Worm (Caenorhabditis elegans) whole organism, L4 larva: ENCODE results near the gene hpo-30.

ENCODE experiments used
- F10B5.3 ChIP-seq: sonication (generic microtip); optimal IDR thresholded peaks from 2 replicates; lab custom pipeline; 2016; ENCODE audit warnings: mild to moderate bottlenecking, missing genetic modification characterization, missing compliant biosample characterization
- F26F4.8 ChIP-seq: fragments of 200-800 bp; sonication (Bioruptor generic); conservative IDR thresholded peaks from 2 replicates; pipeline ENCODE4 v1.3.6; 2022; ENCODE audit warnings: missing genetic modification characterization, missing compliant biosample characterization
- F44E2.7 ChIP-seq: fragments of 200-800 bp; sonication (Bioruptor generic); IDR thresholded peaks from 2 replicates; pipeline ENCODE4 v2.1.2; 2022; ENCODE audit warnings: missing genetic modification characterization, missing compliant biosample characterization
- Y48G9A.11 ChIP-seq: fragments of 200-800 bp; sonication (Bioruptor generic); IDR thresholded peaks from 2 replicates; pipeline ENCODE4 v1.3.6; 2022; ENCODE audit warnings: missing genetic modification reagents, missing genetic modification characterization, missing compliant biosample characterization
- ZK337.2 ChIP-seq: fragments of 200-800 bp; sonication (Bioruptor generic); IDR thresholded peaks from 2 replicates; pipeline ENCODE4 v1.3.6; 2022; ENCODE audit warnings: missing genetic modification reagents, missing genetic modification characterization, missing compliant biosample characterization
- ZK546.5 ChIP-seq, 2 experiments: sonication (generic microtip); optimal IDR thresholded peaks; 2 replicates each; lab custom pipeline; 2017; ENCODE audit warnings: missing biosample characterization in 2 of 2, missing genetic modification characterization in 2 of 2
- aly-2 ChIP-seq: sonication (generic microtip); optimal IDR thresholded peaks from 2 replicates; lab custom pipeline; 2018; ENCODE audit warnings: missing biosample characterization, missing genetic modification characterization
- arid-1 ChIP-seq: fragments of 200-800 bp; sonication (Bioruptor generic); conservative IDR thresholded peaks from 2 replicates; pipeline ENCODE4 v1.3.6; 2022; ENCODE audit warnings: missing genetic modification reagents, missing genetic modification characterization, missing compliant biosample characterization
- attf-4 ChIP-seq: sonication (generic microtip); optimal IDR thresholded peaks from 3 replicates; lab custom pipeline; 2017; ENCODE audit warnings: missing biosample characterization, missing genetic modification characterization
- ceh-20 ChIP-seq: fragments of 200-800 bp; sonication (Bioruptor generic); IDR thresholded peaks from 2 replicates; pipeline ENCODE4 v1.3.6; 2022; ENCODE audit warnings: missing genetic modification reagents, missing genetic modification characterization, missing compliant biosample characterization
- ceh-32 ChIP-seq: sonication (generic microtip); optimal IDR thresholded peaks from 2 replicates; lab custom pipeline; 2016; ENCODE audit warnings: mild to moderate bottlenecking, missing genetic modification characterization, missing compliant biosample characterization; ENCODE audit not compliant: poor library complexity
- ceh-82 ChIP-seq: sonication (generic microtip); optimal IDR thresholded peaks from 2 replicates; lab custom pipeline; 2017; ENCODE audit warnings: missing biosample characterization, missing genetic modification characterization
- ces-1 ChIP-seq: fragments of 150-350 bp; sonication (generic microtip); optimal IDR thresholded peaks from 4 replicates; lab custom pipeline; 2014; ENCODE audit warnings: missing biosample characterization, missing genetic modification reagents, missing genetic modification characterization
- ctbp-1 ChIP-seq: fragments of 200-800 bp; sonication (Bioruptor generic); IDR thresholded peaks from 2 replicates; pipeline ENCODE4 v1.3.6; 2022; ENCODE audit warnings: missing genetic modification reagents, missing genetic modification characterization, missing compliant biosample characterization
- dmd-6 ChIP-seq: fragments of 200-800 bp; sonication (Bioruptor generic); IDR thresholded peaks from 2 replicates; pipeline ENCODE4 v1.3.6; 2022; ENCODE audit warnings: missing genetic modification reagents, missing genetic modification characterization, missing compliant biosample characterization
- dmd-9 ChIP-seq: fragments of 200-800 bp; sonication (Bioruptor generic); IDR thresholded peaks from 2 replicates; pipeline ENCODE4 v1.3.6; 2022; ENCODE audit warnings: missing genetic modification reagents, missing genetic modification characterization, missing compliant biosample characterization
- egl-43 ChIP-seq: fragments of 200-800 bp; sonication (Bioruptor generic); IDR thresholded peaks from 2 replicates; pipeline ENCODE4 v1.3.6; 2022; ENCODE audit warnings: missing genetic modification reagents, missing genetic modification characterization, missing compliant biosample characterization
- hlh-11 ChIP-seq: fragments of 200-800 bp; sonication (Bioruptor generic); optimal IDR thresholded peaks from 2 replicates; lab custom pipeline; 2018; ENCODE audit warnings: mild to moderate bottlenecking, missing genetic modification characterization, missing compliant biosample characterization
- hlh-30 ChIP-seq: sonication (generic microtip); optimal IDR thresholded peaks from 2 replicates; lab custom pipeline; 2017; ENCODE audit warnings: antibody characterized with exemption, mild to moderate bottlenecking, missing genetic modification characterization, missing compliant biosample characterization; ENCODE audit not compliant: insufficient read depth
- hmg-1.1 ChIP-seq: fragments of 200-800 bp; sonication (Bioruptor generic); IDR thresholded peaks from 2 replicates; pipeline ENCODE4 v1.3.6; 2022; ENCODE audit warnings: missing genetic modification reagents, missing genetic modification characterization, missing compliant biosample characterization
- lim-7 ChIP-seq: fragments of 200-800 bp; sonication (Bioruptor generic); IDR thresholded peaks from 2 replicates; pipeline ENCODE4 v1.3.6; 2022; ENCODE audit warnings: missing genetic modification characterization, missing compliant biosample characterization
- lin-1 ChIP-seq: fragments of 200-800 bp; sonication (Bioruptor generic); IDR thresholded peaks from 2 replicates; pipeline ENCODE4 v1.3.6; 2022; ENCODE audit warnings: missing genetic modification reagents, missing genetic modification characterization, missing compliant biosample characterization
- lin-13 ChIP-seq: fragments of 150-350 bp; optimal IDR thresholded peaks from 2 replicates; lab custom pipeline; 2014; ENCODE audit warnings: missing biosample characterization, missing genetic modification reagents, missing genetic modification characterization
- lin-15B ChIP-seq: fragments of 150-350 bp; sonication (generic microtip); optimal IDR thresholded peaks from 3 replicates; lab custom pipeline; 2014; ENCODE audit warnings: missing biosample characterization, missing genetic modification characterization
- lin-29 ChIP-seq: fragments of 200-800 bp; sonication (Bioruptor generic); IDR thresholded peaks from 2 replicates; pipeline ENCODE4 v1.3.6; 2022; ENCODE audit warnings: missing genetic modification reagents, missing genetic modification characterization, missing compliant biosample characterization
- lsy-2 ChIP-seq, 2 experiments: fragments of 150-350 bp in 1 of 2; sonication (generic microtip) in 1 of 2; optimal IDR thresholded peaks; 2 replicates each; lab custom pipeline; 2014 to 2017; ENCODE audit warnings: missing biosample characterization in 2 of 2, missing genetic modification characterization in 2 of 2
- madf-9 ChIP-seq: fragments of 200-800 bp; sonication (Bioruptor generic); conservative IDR thresholded peaks from 2 replicates; pipeline ENCODE4 v1.3.6; 2022; ENCODE audit warnings: missing genetic modification reagents, missing genetic modification characterization, missing compliant biosample characterization
- mdt-29 ChIP-seq: fragments of 200-800 bp; sonication (Bioruptor generic); IDR thresholded peaks from 2 replicates; pipeline ENCODE4 v1.3.6; 2022; ENCODE audit warnings: missing genetic modification reagents, missing genetic modification characterization, missing compliant biosample characterization
- mxl-2 ChIP-seq: fragments of 200-800 bp; sonication (Bioruptor generic); conservative IDR thresholded peaks from 2 replicates; pipeline ENCODE4 v1.3.6; 2022; ENCODE audit warnings: missing genetic modification reagents, missing genetic modification characterization, missing compliant biosample characterization
- nhr-28 ChIP-seq: fragments of 150-350 bp; optimal IDR thresholded peaks from 2 replicates; lab custom pipeline; 2014; ENCODE audit warnings: missing biosample characterization, missing genetic modification characterization
- nhr-42 ChIP-seq: fragments of 200-800 bp; sonication (Bioruptor generic); IDR thresholded peaks from 2 replicates; pipeline ENCODE4 v1.3.6; 2022; ENCODE audit warnings: missing genetic modification characterization, missing compliant biosample characterization
- nhr-48 ChIP-seq: sonication (generic microtip); optimal IDR thresholded peaks from 2 replicates; lab custom pipeline; 2016; ENCODE audit warnings: mild to moderate bottlenecking, missing genetic modification characterization, missing compliant biosample characterization
- nhr-6 ChIP-seq: fragments of 150-350 bp; optimal IDR thresholded peaks from 2 replicates; lab custom pipeline; 2014; ENCODE audit warnings: missing biosample characterization, missing genetic modification characterization
- pha-4 ChIP-seq, 2 experiments: fragments of 150-350 bp in 1 of 2; fragments of 200-800 bp in 1 of 2; sonication (Bioruptor generic) in 1 of 2; IDR thresholded peaks in 1 of 2; optimal IDR thresholded peaks in 1 of 2; 2 replicates each; pipeline versions ENCODE4 v1.3.6 to Lab custom; 2014 to 2022; ENCODE audit warnings: missing genetic modification characterization in 2 of 2, missing genetic modification reagents in 2 of 2, missing biosample characterization in 1 of 2, missing compliant biosample characterization in 1 of 2
- pqm-1 ChIP-seq: sonication (generic microtip); optimal IDR thresholded peaks from 2 replicates; lab custom pipeline; 2017; ENCODE audit warnings: missing biosample characterization, missing genetic modification characterization
- set-16 ChIP-seq: fragments of 200-800 bp; sonication (Bioruptor generic); IDR thresholded peaks from 2 replicates; pipeline ENCODE4 v1.3.6; 2022; ENCODE audit warnings: missing genetic modification reagents, missing genetic modification characterization, missing compliant biosample characterization
- snpc-1.2 ChIP-seq: fragments of 200-800 bp; sonication (Bioruptor generic); IDR thresholded peaks from 2 replicates; pipeline ENCODE4 v1.3.6; 2022; ENCODE audit warnings: missing genetic modification reagents, missing genetic modification characterization, missing compliant biosample characterization
- snpc-4 ChIP-seq: fragments of 150-350 bp; optimal IDR thresholded peaks from 2 replicates; lab custom pipeline; 2014; ENCODE audit warnings: missing biosample characterization, missing genetic modification characterization
- spr-1 ChIP-seq: sonication (generic microtip); optimal IDR thresholded peaks from 2 replicates; lab custom pipeline; 2016; ENCODE audit warnings: mild to moderate bottlenecking, missing genetic modification characterization, missing compliant biosample characterization
- spr-3 ChIP-seq: fragments of 200-800 bp; sonication (Bioruptor generic); optimal IDR thresholded peaks from 2 replicates; lab custom pipeline; 2018; ENCODE audit warnings: mild to moderate bottlenecking, missing genetic modification characterization, missing compliant biosample characterization
- tag-97 ChIP-seq: fragments of 200-800 bp; sonication (Bioruptor generic); IDR thresholded peaks from 2 replicates; pipeline ENCODE4 v1.3.6; 2022; ENCODE audit warnings: missing genetic modification characterization, missing compliant biosample characterization
- unc-130 ChIP-seq: sonication (generic microtip); optimal IDR thresholded peaks from 2 replicates; lab custom pipeline; 2016; ENCODE audit warnings: missing genetic modification reagents, missing genetic modification characterization, missing compliant biosample characterization
- unc-62 ChIP-seq, 3 experiments: fragments of 150-350 bp in 1 of 3; sonication (generic microtip); optimal IDR thresholded peaks in 2 of 3; peaks in 1 of 3; 1 replicate in 1 of 3; 2 replicates in 2 of 3; lab custom pipeline; 2014 to 2017; ENCODE audit warnings: missing biosample characterization in 3 of 3, missing genetic modification characterization in 3 of 3, missing genetic modification reagents in 3 of 3, missing genotype in 1 of 3
- zag-1 ChIP-seq: fragments of 150-350 bp; optimal IDR thresholded peaks from 2 replicates; lab custom pipeline; 2014; ENCODE audit warnings: missing biosample characterization, missing genetic modification characterization
- zip-11 ChIP-seq: fragments of 200-800 bp; sonication (Bioruptor generic); IDR thresholded peaks from 2 replicates; pipeline ENCODE4 v1.3.6; 2022; ENCODE audit warnings: missing genetic modification characterization, missing compliant biosample characterization
- zip-2 ChIP-seq: fragments of 150-350 bp; optimal IDR thresholded peaks from 2 replicates; lab custom pipeline; 2014; ENCODE audit warnings: missing biosample characterization, missing genetic modification characterization
- ztf-7 ChIP-seq: fragments of 150-350 bp; optimal IDR thresholded peaks from 2 replicates; lab custom pipeline; 2014; ENCODE audit warnings: missing biosample characterization, missing genetic modification characterization

hpo-30 gene

DNA sequence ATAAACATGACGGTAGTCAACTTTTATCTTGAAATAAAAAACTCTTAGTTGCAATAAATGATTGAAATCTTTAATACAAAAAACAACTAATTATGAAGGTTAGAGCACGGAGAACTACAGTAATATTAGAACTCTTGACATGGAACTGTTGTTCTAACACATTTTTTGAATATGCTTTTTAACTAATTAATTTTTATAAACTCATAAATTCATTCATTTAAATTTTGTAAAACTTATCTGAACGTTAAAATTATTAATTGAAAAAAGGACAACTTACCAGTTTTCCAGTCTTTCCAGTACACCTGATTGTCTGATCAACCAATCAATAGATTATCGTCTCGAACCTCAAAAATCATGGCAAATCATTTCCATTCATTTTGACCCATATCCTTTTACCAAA, 42.3 kb upstream of the hpo-30 start, which contains the start of gene sqt-3:
TSS of gene sqt-3 (plus strand) at position 301 of the 400 bp plus-strand sequence.
- TF ChIP-seq tag-97 (GFP tag; lab: Robert Waterston, UW) (no peak), dmd-6 (GFP tag; lab: Robert Waterston, UW) (no peak), zip-11 (GFP tag; lab: Robert Waterston, UW) (no peak), madf-9 (GFP tag; lab: Robert Waterston, UW) (no peak), snpc-1.2 (GFP tag; lab: Robert Waterston, UW) (no peak), unc-130 (GFP tag; lab: Kevin White, UChicago) (no peak), hmg-1.1 (no peak), ceh-20 (GFP tag; lab: Robert Waterston, UW) (no peak), lsy-2 (tag; optimal IDR thresholded peaks at IDR 0.05; lab: Kevin White, UChicago) (no peak), lin-1 (GFP tag; lab: Robert Waterston, UW) (no peak), lin-13 (no peak), ZK337.2 (GFP tag; lab: Robert Waterston, UW) (no peak), set-16 (GFP tag; lab: Robert Waterston, UW) (no peak), mdt-29 (GFP tag; lab: Robert Waterston, UW) (no peak), pha-4 (GFP tag; IDR thresholded peaks at IDR 0.05; lab: Robert Waterston, UW) (no peak), pha-4 (tag; optimal IDR thresholded peaks at IDR 0.05; lab: Kevin White, UChicago) (no peak), hlh-11 (tag; lab: Kevin White, UChicago) (no peak), mxl-2 (GFP tag; lab: Robert Waterston, UW) (no peak), lin-15B (tag; lab: Kevin White, UChicago) (no peak), F26F4.8 (GFP tag; lab: Robert Waterston, UW) (no peak)

DNA sequence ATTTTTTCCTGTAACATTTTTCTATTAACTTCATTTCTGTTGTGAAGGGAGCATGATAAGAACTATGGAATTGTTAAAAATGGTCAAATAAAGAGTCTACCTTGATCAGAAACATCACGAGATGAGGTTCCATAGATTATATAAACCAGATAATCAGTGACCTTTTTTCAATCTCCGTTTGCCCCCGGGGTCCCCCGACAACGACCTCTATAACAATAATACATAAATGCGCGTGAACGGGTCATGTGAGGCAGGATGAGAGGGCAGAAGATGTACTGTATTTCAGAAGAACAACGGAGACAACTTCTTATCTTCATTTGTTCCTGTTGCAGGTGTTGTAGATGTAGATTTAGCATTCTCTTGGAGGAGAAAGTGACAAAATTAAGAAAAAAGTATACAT, 41.7 kb upstream of the hpo-30 start:
- peak; percentile 63 for TF ChIP-seq hlh-30
- peak; percentile 14 for TF ChIP-seq hlh-11 (tag; lab: Kevin White, UChicago)
- no peak for TF ChIP-seq ceh-82 (tag; lab: Kevin White, UChicago)
- TF ChIP-seq spr-3 (GFP tag; lab: Kevin White, UChicago), result no peak
- TF ChIP-seq ceh-32, result no peak

DNA sequence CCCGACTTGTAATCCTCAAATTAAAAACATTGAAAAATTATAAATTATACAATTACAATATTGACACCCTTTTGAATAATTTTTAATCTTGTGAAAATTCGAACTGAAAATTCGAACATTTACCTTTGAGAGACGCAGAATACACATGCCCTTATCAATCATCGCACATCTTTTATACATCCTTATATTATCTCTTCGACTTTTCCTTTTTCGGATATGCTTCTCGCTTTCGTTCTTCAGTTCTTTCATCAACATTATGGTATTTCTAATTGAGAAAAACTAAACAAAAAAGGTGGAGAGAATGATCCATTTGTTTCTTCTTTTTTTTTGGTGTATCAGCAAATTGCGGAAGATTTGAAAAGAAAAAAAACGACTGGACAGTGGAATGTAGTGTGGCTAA, 39.2 kb upstream of the hpo-30 start:
- TF ChIP-seq lim-7 (GFP tag; lab: Robert Waterston, UW) (no peak), nhr-42 (GFP tag; lab: Robert Waterston, UW) (no peak), madf-9 (GFP tag; lab: Robert Waterston, UW) (no peak), ctbp-1 (no peak), lin-1 (GFP tag; lab: Robert Waterston, UW) (no peak), mdt-29 (GFP tag; lab: Robert Waterston, UW) (no peak), dmd-9 (no peak), pqm-1 (tag; lab: Kevin White, UChicago) (no peak), zip-2 (tag; lab: Kevin White, UChicago) (no peak), hlh-11 (tag; lab: Kevin White, UChicago) (peak; percentile 31), snpc-4 (tag; lab: Kevin White, UChicago) (no peak), ces-1 (GFP tag; lab: Kevin White, UChicago) (no peak), nhr-48 (tag; lab: Kevin White, UChicago) (peak; percentile 42), ztf-7 (tag; lab: Kevin White, UChicago) (no peak)

DNA sequence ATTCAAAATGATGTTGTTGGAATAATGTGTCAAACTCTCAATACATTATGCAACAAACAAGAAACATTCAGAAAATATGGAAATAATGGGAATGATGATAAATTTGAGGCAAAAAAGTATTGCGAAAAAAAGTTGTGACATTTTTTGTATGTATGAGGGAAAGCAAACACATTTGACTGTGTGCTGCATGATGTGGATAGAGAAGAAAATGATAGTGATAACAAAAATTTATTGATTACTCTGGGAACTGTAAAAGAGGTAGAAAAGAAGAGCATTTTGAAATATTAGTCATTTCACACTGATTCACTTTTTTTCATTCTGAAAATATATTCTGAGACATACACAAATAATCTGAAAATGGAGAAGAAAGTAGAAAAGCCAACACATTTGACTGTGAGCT, 37.7 kb upstream of the hpo-30 start:
- TF ChIP-seq F44E2.7 (GFP tag; lab: Robert Waterston, UW) (no peak), nhr-6 (tag; lab: Kevin White, UChicago) (no peak), pqm-1 (tag; lab: Kevin White, UChicago) (peak; percentile 27), attf-4 (tag; lab: Kevin White, UChicago) (no peak), zag-1 (no peak), F10B5.3 (no peak), arid-1 (GFP tag; lab: Robert Waterston, UW) (no peak), ZK546.5 (tag; optimal IDR thresholded peaks at IDR 0.05; lab: Kevin White, UChicago) (no peak), Y48G9A.11 (GFP tag; lab: Robert Waterston, UW) (no peak), aly-2 (tag; lab: Kevin White, UChicago) (no peak), nhr-28 (tag; lab: Kevin White, UChicago) (peak; percentile 26), spr-1 (tag; lab: Kevin White, UChicago) (no peak), spr-3 (GFP tag; lab: Kevin White, UChicago) (no peak), unc-62 (GFP tag; optimal IDR thresholded peaks at IDR 0.05 in 1 of 2; lab: Kevin White, UChicago) (peak in 1 of 2 experiments; percentile 58), unc-62 (tag; optimal IDR thresholded peaks at IDR 0.05; lab: Kevin White, UChicago) (no peak), lin-29 (GFP tag; lab: Robert Waterston, UW) (no peak), egl-43 (GFP tag; lab: Robert Waterston, UW) (no peak)
